Worm (Caenorhabditis elegans) whole organism, young adult: Measurements from ENCODE around the gene nfki-1.

Experiments used
- T07F8.4 ChIP-seq: sonication (generic microtip); optimal IDR thresholded peaks from 2 replicates; lab custom pipeline; 2016; ENCODE audit warnings: mild to moderate bottlenecking, missing genetic modification characterization, moderate library complexity, missing compliant biosample characterization
- ama-1 ChIP-seq, 3 experiments: fragments of 150-350 bp in 1 of 3; sonication (generic microtip) in 2 of 3; optimal IDR thresholded peaks; 2 replicates each; lab custom pipeline; 2014 to 2018; ENCODE audit warnings: missing biosample characterization in 2 of 3, missing genetic modification characterization in 2 of 3, missing genetic modification reagents in 2 of 3
- cebp-1 ChIP-seq, 2 experiments: fragments of 200-800 bp in 1 of 2; sonication (Bioruptor generic) in 1 of 2; sonication (generic microtip) in 1 of 2; IDR thresholded peaks in 1 of 2; optimal IDR thresholded peaks in 1 of 2; 2 replicates each; pipeline versions ENCODE4 v1.3.6 to Lab custom; 2017 to 2022; ENCODE audit warnings: missing compliant biosample characterization in 2 of 2, missing genetic modification characterization in 2 of 2, mild to moderate bottlenecking in 1 of 2, missing genetic modification reagents in 1 of 2, moderate library complexity in 1 of 2
- nhr-120 ChIP-seq: fragments of 200-800 bp; sonication (Bioruptor generic); IDR thresholded peaks from 2 replicates; pipeline ENCODE4 v1.3.6; 2022; ENCODE audit warnings: missing genetic modification characterization, missing compliant biosample characterization
- pha-4 ChIP-seq: fragments of 150-350 bp; sonication (generic microtip); optimal IDR thresholded peaks from 2 replicates; lab custom pipeline; 2014; ENCODE audit warnings: missing biosample characterization, missing genetic modification reagents, missing genetic modification characterization
- unc-130 ChIP-seq: sonication (generic microtip); optimal IDR thresholded peaks from 2 replicates; lab custom pipeline; 2016; ENCODE audit warnings: missing genetic modification reagents, missing genetic modification characterization, missing compliant biosample characterization
- unc-62 ChIP-seq: fragments of 150-350 bp; optimal IDR thresholded peaks from 2 replicates; lab custom pipeline; 2014; ENCODE audit warnings: missing biosample characterization, missing genetic modification reagents, missing genetic modification characterization
- zfh-2 ChIP-seq: fragments of 200-800 bp; sonication (Bioruptor generic); conservative IDR thresholded peaks from 2 replicates; pipeline ENCODE4 v1.3.6; 2022; ENCODE audit warnings: missing genetic modification reagents, missing genetic modification characterization, missing compliant biosample characterization

ce11 chrX:15340743-15341142 is 14.3 kb upstream of the nfki-1 start:
- no peak for TF ChIP-seq nhr-120 (GFP tag; lab: Robert Waterston, UW)
- peak; percentile 48 for TF ChIP-seq ama-1 (optimal IDR thresholded peaks at IDR 0.05; lab: Kevin White, UChicago)
- no peak for TF ChIP-seq ama-1 (GFP tag; optimal IDR thresholded peaks at IDR 0.05; lab: Kevin White, UChicago)
- no peak for TF ChIP-seq unc-130 (GFP tag; lab: Kevin White, UChicago)
- no peak for TF ChIP-seq pha-4 (tag; lab: Kevin White, UChicago)
- TF ChIP-seq T07F8.4 (tag; lab: Kevin White, UChicago), result no peak
- TF ChIP-seq unc-62 (GFP tag; lab: Kevin White, UChicago), result no peak
- peak; percentile 98 for TF ChIP-seq zfh-2 (GFP tag; lab: Robert Waterston, UW)
- no peak for TF ChIP-seq cebp-1 (GFP tag; IDR thresholded peaks at IDR 0.05; lab: Robert Waterston, UW)
- peak; percentile 40 for TF ChIP-seq cebp-1 (tag; optimal IDR thresholded peaks at IDR 0.05; lab: Kevin White, UChicago)
